Worm (Caenorhabditis elegans) whole organism, L2 larva: ENCODE measurements around the gene T06C12.14.

Experiments used
- F13H6.1 ChIP-seq: sonication (generic microtip); optimal IDR thresholded peaks from 2 replicates; lab custom pipeline; 2016; ENCODE audit warnings: missing genetic modification characterization, missing compliant biosample characterization
- ZK546.5 ChIP-seq: sonication (generic microtip); optimal IDR thresholded peaks from 2 replicates; lab custom pipeline; 2017; ENCODE audit warnings: missing biosample characterization, missing genetic modification characterization
- alr-1 ChIP-seq: fragments of 150-350 bp; optimal IDR thresholded peaks from 2 replicates; lab custom pipeline; 2014; ENCODE audit warnings: missing biosample characterization, missing genetic modification characterization
- blmp-1 ChIP-seq: sonication (generic microtip); optimal IDR thresholded peaks from 2 replicates; lab custom pipeline; 2017; ENCODE audit warnings: missing genetic modification characterization, mild to moderate bottlenecking, missing compliant biosample characterization, antibody characterized with exemption, moderate library complexity; ENCODE audit not compliant: insufficient read depth
- ceh-16 ChIP-seq: fragments of 150-350 bp; optimal IDR thresholded peaks from 2 replicates; lab custom pipeline; 2014; ENCODE audit warnings: missing biosample characterization, missing genetic modification characterization
- ceh-82 ChIP-seq: fragments of 150-350 bp; optimal IDR thresholded peaks from 2 replicates; lab custom pipeline; 2014; ENCODE audit warnings: missing biosample characterization, missing genetic modification characterization
- crh-2 ChIP-seq: sonication (generic microtip); optimal IDR thresholded peaks from 2 replicates; lab custom pipeline; 2017; ENCODE audit warnings: missing biosample characterization, missing genetic modification characterization
- dmd-4 ChIP-seq: sonication (generic microtip); optimal IDR thresholded peaks from 2 replicates; lab custom pipeline; 2017; ENCODE audit warnings: missing biosample characterization, missing genetic modification characterization
- egl-27 ChIP-seq: sonication (generic microtip); optimal IDR thresholded peaks from 3 replicates; lab custom pipeline; 2017; ENCODE audit warnings: missing biosample characterization, missing genetic modification reagents, missing genetic modification characterization
- elt-1 ChIP-seq: fragments of 150-350 bp; optimal IDR thresholded peaks from 2 replicates; lab custom pipeline; 2014; ENCODE audit warnings: missing biosample characterization, missing genetic modification characterization
- gmeb-1 ChIP-seq: fragments of 150-350 bp; optimal IDR thresholded peaks from 2 replicates; lab custom pipeline; 2014; ENCODE audit warnings: missing biosample characterization, missing genetic modification characterization
- lin-13 ChIP-seq: fragments of 150-350 bp; optimal IDR thresholded peaks from 2 replicates; lab custom pipeline; 2014; ENCODE audit warnings: missing biosample characterization, missing genetic modification reagents, missing genetic modification characterization
- lin-39 ChIP-seq: fragments of 150-350 bp; optimal IDR thresholded peaks from 2 replicates; lab custom pipeline; 2014; ENCODE audit warnings: missing biosample characterization, missing genetic modification reagents, missing genetic modification characterization
- mab-5 ChIP-seq: fragments of 150-350 bp; optimal IDR thresholded peaks from 2 replicates; lab custom pipeline; 2014; ENCODE audit warnings: missing biosample characterization, missing genetic modification characterization
- nhr-11 ChIP-seq: fragments of 150-350 bp; optimal IDR thresholded peaks from 2 replicates; lab custom pipeline; 2014; ENCODE audit warnings: missing biosample characterization, missing genetic modification characterization
- nhr-12 ChIP-seq: fragments of 150-350 bp; optimal IDR thresholded peaks from 2 replicates; lab custom pipeline; 2014; ENCODE audit warnings: missing biosample characterization, missing genetic modification characterization
- nhr-23 ChIP-seq: fragments of 150-350 bp; optimal IDR thresholded peaks from 2 replicates; lab custom pipeline; 2014; ENCODE audit warnings: missing biosample characterization, missing genetic modification reagents, missing genetic modification characterization
- nhr-25 ChIP-seq: fragments of 150-350 bp; sonication (generic microtip); optimal IDR thresholded peaks from 3 replicates; lab custom pipeline; 2014; ENCODE audit warnings: missing biosample characterization, missing genetic modification characterization
- peb-1 ChIP-seq: fragments of 150-350 bp; optimal IDR thresholded peaks from 2 replicates; lab custom pipeline; 2014; ENCODE audit warnings: missing biosample characterization, missing genetic modification characterization
- sma-9 ChIP-seq, 2 experiments: fragments of 150-350 bp in 1 of 2; sonication (generic microtip) in 1 of 2; optimal IDR thresholded peaks; 2 replicates each; lab custom pipeline; 2014 to 2016; ENCODE audit warnings: missing genetic modification characterization in 2 of 2, mild to moderate bottlenecking in 1 of 2, missing biosample characterization in 1 of 2, missing compliant biosample characterization in 1 of 2, missing genetic modification reagents in 1 of 2, moderate library complexity in 1 of 2
- unc-39 ChIP-seq: fragments of 150-350 bp; optimal IDR thresholded peaks from 2 replicates; lab custom pipeline; 2014; ENCODE audit warnings: missing biosample characterization, missing genetic modification characterization
- unc-55 ChIP-seq: fragments of 150-350 bp; sonication (generic microtip); optimal IDR thresholded peaks from 3 replicates; lab custom pipeline; 2014; ENCODE audit warnings: missing biosample characterization, missing genetic modification reagents, missing genetic modification characterization
- zag-1 ChIP-seq: fragments of 150-350 bp; optimal IDR thresholded peaks from 2 replicates; lab custom pipeline; 2014; ENCODE audit warnings: missing biosample characterization, missing genetic modification characterization
- ztf-1 ChIP-seq: fragments of 200-800 bp; sonication (Bioruptor generic); conservative IDR thresholded peaks from 2 replicates; pipeline ENCODE4 v1.3.6; 2022; ENCODE audit warnings: missing genetic modification characterization, missing compliant biosample characterization
- ztf-4 ChIP-seq: fragments of 150-350 bp; optimal IDR thresholded peaks from 2 replicates; lab custom pipeline; 2014; ENCODE audit warnings: missing biosample characterization, missing genetic modification characterization

Gene T06C12.14

DNA sequence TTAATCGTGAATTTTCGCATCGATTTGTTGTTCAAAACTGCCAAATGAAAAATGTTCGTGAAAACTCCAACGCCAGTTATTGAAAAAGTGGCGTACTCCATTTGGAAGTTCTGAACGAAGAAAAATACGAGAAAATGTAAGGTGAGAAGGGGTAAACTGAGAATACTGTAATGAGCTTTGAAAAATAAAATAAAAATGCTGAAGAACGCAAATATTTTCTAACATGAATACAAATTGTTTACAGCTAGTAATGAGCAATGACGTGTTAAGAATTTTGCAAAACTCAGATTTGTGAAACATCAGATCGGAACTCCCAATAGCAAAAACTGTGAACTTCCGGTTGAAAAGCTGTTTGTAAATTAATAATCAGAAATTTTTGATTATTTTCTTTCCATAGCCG lies 32.6 kb downstream of the T06C12.14 start, which contains the start of gene srw-26:
Gene srw-26, minus strand, starts transcription at position 101 of the 400 bp plus-strand sequence.
- TF ChIP-seq egl-27 (tag; lab: Kevin White, UChicago) (no peak), lin-13 (GFP tag; lab: Kevin White, UChicago) (no peak)

DNA sequence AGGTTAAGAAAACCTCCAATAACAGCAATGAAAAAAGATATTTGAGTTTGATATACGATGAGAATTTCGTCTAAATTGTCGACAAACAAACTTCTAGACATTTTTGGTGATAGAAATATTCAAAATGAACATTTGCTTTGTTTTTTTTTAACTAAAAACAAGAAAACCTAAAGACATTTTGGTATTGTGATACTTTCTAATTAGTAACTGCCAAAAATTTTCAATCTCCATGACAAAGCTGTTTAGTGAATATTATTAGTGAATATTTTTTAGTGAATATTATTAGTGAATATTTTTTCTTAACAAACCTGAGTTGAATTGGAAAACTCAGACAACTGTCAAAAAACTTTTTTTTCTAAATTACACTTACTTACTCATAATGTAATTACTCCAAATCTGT lies 40.5 kb downstream of the T06C12.14 start, which contains the start of gene srw-55:
Gene srw-55, minus strand, starts transcription at position 101 of the 400 bp plus-strand sequence.
- TF ChIP-seq nhr-25 (no peak), elt-1 (tag; lab: Kevin White, UChicago) (no peak), nhr-23 (tag; lab: Kevin White, UChicago) (no peak), gmeb-1 (tag; lab: Kevin White, UChicago) (no peak), ztf-4 (no peak), nhr-11 (tag; lab: Kevin White, UChicago) (no peak), F13H6.1 (tag; lab: Kevin White, UChicago) (no peak), sma-9 (GFP tag; optimal IDR thresholded peaks at IDR 0.05; lab: Kevin White, UChicago) (no peak), sma-9 (tag; optimal IDR thresholded peaks at IDR 0.05; lab: Kevin White, UChicago) (no peak), lin-39 (tag; lab: Kevin White, UChicago) (no peak), lin-13 (GFP tag; lab: Kevin White, UChicago) (no peak)

ce11 chrV:15943125-15943524 lies 43.3 kb downstream of the T06C12.14 start, which contains the start of gene srw-53:
TSS of gene srw-53 (plus strand) at chrV:15943425.
- TF ChIP-seq lin-13 (GFP tag; lab: Kevin White, UChicago) = no peak
- TF ChIP-seq unc-55 = no peak
- no peak for TF ChIP-seq zag-1 (tag; lab: Kevin White, UChicago)
- no peak for TF ChIP-seq blmp-1 (tag; lab: Kevin White, UChicago)
- no peak for TF ChIP-seq peb-1 (tag; lab: Kevin White, UChicago)
- TF ChIP-seq sma-9 (GFP tag; optimal IDR thresholded peaks at IDR 0.05; lab: Kevin White, UChicago) = no peak
- TF ChIP-seq sma-9 (tag; optimal IDR thresholded peaks at IDR 0.05; lab: Kevin White, UChicago) = no peak
- no peak for TF ChIP-seq ztf-4
- no peak for TF ChIP-seq alr-1 (tag; lab: Kevin White, UChicago)
- no peak for TF ChIP-seq ceh-82 (tag; lab: Kevin White, UChicago)
- TF ChIP-seq ztf-1 (GFP tag; lab: Robert Waterston, UW) = no peak
- TF ChIP-seq crh-2 = no peak
- no peak for TF ChIP-seq dmd-4 (tag; lab: Kevin White, UChicago)
- TF ChIP-seq nhr-12 = no peak
- no peak for TF ChIP-seq unc-39 (tag; lab: Kevin White, UChicago)
- no peak for TF ChIP-seq ZK546.5
- TF ChIP-seq ceh-16 (tag; lab: Kevin White, UChicago) = no peak
- no peak for TF ChIP-seq F13H6.1 (tag; lab: Kevin White, UChicago)
- TF ChIP-seq mab-5 (tag; lab: Kevin White, UChicago) = no peak
